Fruit fly (Drosophila melanogaster): Measurements from ENCODE around the gene Lcp65Ag3.

Gene Lcp65Ag3

dm6 chr3L:6130944-6131343 is at the start of gene Lcp65Ag3:
Lcp65Ag3 (minus strand) TSS chr3L:6130989.
- TF ChIP-seq CG9948 (tag; optimal IDR thresholded peaks at IDR 0.05): no peak
- no peak for TF ChIP-seq Ets98B (GFP tag; IDR thresholded peaks at IDR 0.05)
- no peak for TF ChIP-seq CG12605 (GFP tag; IDR thresholded peaks at IDR 0.05)
- no peak for TF ChIP-seq EcR (GFP tag; optimal IDR thresholded peaks at IDR 0.05)
- TF ChIP-seq CG13204 (GFP tag; optimal IDR thresholded peaks at IDR 0.05): no peak
- TF ChIP-seq CG32121 (GFP tag; IDR thresholded peaks at IDR 0.05): no peak

dm6 chr3L:6173826-6174255 is 43.1 kb upstream of the Lcp65Ag3 start, which contains the start of the genes fmt and CG7376:
fmt (minus strand) TSS chr3L:6173880.
CG7376 (plus strand) TSS chr3L:6174248.
- TF ChIP-seq D1 (tag; optimal IDR thresholded peaks at IDR 0.05) (no peak), Snoo (tag; optimal IDR thresholded peaks at IDR 0.05) (no peak), CG14655 (GFP tag; optimal IDR thresholded peaks at IDR 0.05) (no peak), CG9948 (tag; optimal IDR thresholded peaks at IDR 0.05) (peak; percentile 45)

dm6 chr3L:6162483-6163128 is 31.8 kb upstream of the Lcp65Ag3 start, which contains the start of gene Prdm13:
Prdm13 (plus strand) TSS chr3L:6163127.
- TF ChIP-seq CG32121 (GFP tag; IDR thresholded peaks at IDR 0.05): no peak
- TF ChIP-seq CG13204 (GFP tag; optimal IDR thresholded peaks at IDR 0.05): no peak
- TF ChIP-seq Snoo (tag; optimal IDR thresholded peaks at IDR 0.05): no peak
- TF ChIP-seq CG9948 (tag; optimal IDR thresholded peaks at IDR 0.05): no peak
- TF ChIP-seq CG10348 (GFP tag; IDR thresholded peaks at IDR 0.05): no peak
- no peak for TF ChIP-seq D1 (tag; optimal IDR thresholded peaks at IDR 0.05)
- no peak for TF ChIP-seq CG12605 (GFP tag; IDR thresholded peaks at IDR 0.05)
- TF ChIP-seq CG34367 (tag; optimal IDR thresholded peaks at IDR 0.05): no peak
- TF ChIP-seq EcR (GFP tag; optimal IDR thresholded peaks at IDR 0.05): no peak
- TF ChIP-seq CG17806 (tag; optimal IDR thresholded peaks at IDR 0.05): no peak
- TF ChIP-seq CG8301 (tag; optimal IDR thresholded peaks at IDR 0.05): no peak
- no peak for TF ChIP-seq rn (GFP tag; IDR thresholded peaks at IDR 0.05)
- TF ChIP-seq CG14655 (GFP tag; optimal IDR thresholded peaks at IDR 0.05): no peak

dm6 chr3L:6161997-6162396 is 31.2 kb upstream of the Lcp65Ag3 start:
- no peak for TF ChIP-seq CG34367 (tag; optimal IDR thresholded peaks at IDR 0.05)
- no peak for TF ChIP-seq CG8159 (tag; optimal IDR thresholded peaks at IDR 0.05)
- TF ChIP-seq CG15710 (tag; optimal IDR thresholded peaks at IDR 0.05): no peak
- TF ChIP-seq CG12605 (GFP tag; IDR thresholded peaks at IDR 0.05): no peak
- TF ChIP-seq D1 (tag; optimal IDR thresholded peaks at IDR 0.05): no peak
- TF ChIP-seq Ets98B (GFP tag; IDR thresholded peaks at IDR 0.05): no peak
- no peak for TF ChIP-seq CG13204 (GFP tag; optimal IDR thresholded peaks at IDR 0.05)
- TF ChIP-seq CG8301 (tag; optimal IDR thresholded peaks at IDR 0.05): no peak
- no peak for TF ChIP-seq CG17806 (tag; optimal IDR thresholded peaks at IDR 0.05)
- no peak for TF ChIP-seq CG9948 (tag; optimal IDR thresholded peaks at IDR 0.05)
- no peak for TF ChIP-seq Pif1B (GFP tag; optimal IDR thresholded peaks at IDR 0.05)
- no peak for TF ChIP-seq Snoo (tag; optimal IDR thresholded peaks at IDR 0.05)
- no peak for TF ChIP-seq EcR (GFP tag; optimal IDR thresholded peaks at IDR 0.05)
- no peak for TF ChIP-seq CG4496 (GFP tag; IDR thresholded peaks at IDR 0.05)
- no peak for TF ChIP-seq CG14655 (GFP tag; optimal IDR thresholded peaks at IDR 0.05)
- no peak for TF ChIP-seq Pif1A (GFP tag; optimal IDR thresholded peaks at IDR 0.05)
- TF ChIP-seq CG32121 (GFP tag; IDR thresholded peaks at IDR 0.05): no peak
- no peak for TF ChIP-seq rn (GFP tag; IDR thresholded peaks at IDR 0.05)
- TF ChIP-seq fd96Ca (GFP tag; IDR thresholded peaks at IDR 0.05): no peak

- TF ChIP-seq CG34367 (tag; optimal IDR thresholded peaks at IDR 0.05) (no peak), CG8159 (tag; optimal IDR thresholded peaks at IDR 0.05) (no peak), gl (tag; optimal IDR thresholded peaks at IDR 0.05) (no peak), D1 (tag; optimal IDR thresholded peaks at IDR 0.05) (no peak), Snoo (tag; optimal IDR thresholded peaks at IDR 0.05) (no peak), CG14655 (GFP tag; optimal IDR thresholded peaks at IDR 0.05) (no peak), CG9948 (tag; optimal IDR thresholded peaks at IDR 0.05) (no peak), rn (GFP tag; IDR thresholded peaks at IDR 0.05) (no peak), Pif1A (GFP tag; optimal IDR thresholded peaks at IDR 0.05) (no peak), Ets98B (GFP tag; IDR thresholded peaks at IDR 0.05) (no peak), EcR (GFP tag; optimal IDR thresholded peaks at IDR 0.05) (no peak), CG4496 (GFP tag; IDR thresholded peaks at IDR 0.05) (no peak), CG12605 (GFP tag; IDR thresholded peaks at IDR 0.05) (no peak), CG17806 (tag; optimal IDR thresholded peaks at IDR 0.05) (no peak), Pif1B (GFP tag; optimal IDR thresholded peaks at IDR 0.05) (no peak)
Observed at dm6 chr3L:6160514-6160913, 29.7 kb upstream of the Lcp65Ag3 start, which contains the start of gene Cpr65Az. Cpr65Az (plus strand) TSS chr3L:6160814.

dm6 chr3L:6159863-6160262 is 29.1 kb upstream of the Lcp65Ag3 start:
- no peak for TF ChIP-seq CG34367 (tag; optimal IDR thresholded peaks at IDR 0.05)
- TF ChIP-seq fd96Ca (GFP tag; IDR thresholded peaks at IDR 0.05): no peak
- TF ChIP-seq CG8301 (tag; optimal IDR thresholded peaks at IDR 0.05): no peak
- TF ChIP-seq CG17806 (tag; optimal IDR thresholded peaks at IDR 0.05): no peak
- TF ChIP-seq CG8159 (tag; optimal IDR thresholded peaks at IDR 0.05): no peak
- no peak for TF ChIP-seq Pif1A (GFP tag; optimal IDR thresholded peaks at IDR 0.05)
- TF ChIP-seq CG13204 (GFP tag; optimal IDR thresholded peaks at IDR 0.05): no peak
- no peak for TF ChIP-seq gl (tag; optimal IDR thresholded peaks at IDR 0.05)
- no peak for TF ChIP-seq CG10348 (GFP tag; IDR thresholded peaks at IDR 0.05)
- no peak for TF ChIP-seq rn (GFP tag; IDR thresholded peaks at IDR 0.05)

Measured in whole organism, pupa.